Fruit fly (Drosophila melanogaster) whole organism, wandering third instar larva: Measurements from ENCODE around the gene Ddx56.

Source experiments
- Abd-B ChIP-seq: fragments of >200 bp; optimal IDR thresholded peaks from 2 replicates; lab custom pipeline; 2017; ENCODE audit warnings: missing biosample characterization, missing genetic modification characterization
- CG9705 ChIP-seq: fragments of 200-800 bp; sonication (Bioruptor generic); optimal IDR thresholded peaks from 2 replicates; lab custom pipeline; 2018; ENCODE audit warnings: missing biosample characterization, mild to moderate bottlenecking, missing genetic modification characterization
- CrebA ChIP-seq: fragments of 200-800 bp; sonication (Bioruptor generic); optimal IDR thresholded peaks from 2 replicates; lab custom pipeline; 2016; ENCODE audit warnings: missing biosample characterization, mild to moderate bottlenecking, missing genetic modification characterization, borderline replicate concordance
- GATAd ChIP-seq: sonication (Bioruptor generic); optimal IDR thresholded peaks from 2 replicates; lab custom pipeline; 2016; ENCODE audit warnings: missing biosample characterization, missing genetic modification characterization
- Hnf4 ChIP-seq: fragments of 200-800 bp; sonication (Bioruptor generic); optimal IDR thresholded peaks from 2 replicates; lab custom pipeline; 2016; ENCODE audit warnings: missing biosample characterization, mild to moderate bottlenecking, missing genetic modification characterization
- Hr78 ChIP-seq: fragments of >200 bp; optimal IDR thresholded peaks from 2 replicates; lab custom pipeline; 2017; ENCODE audit warnings: missing biosample characterization, missing genetic modification characterization
- Jra ChIP-seq: sonication (Bioruptor generic); optimal IDR thresholded peaks from 2 replicates; lab custom pipeline; 2016; ENCODE audit warnings: missing biosample characterization, missing genetic modification characterization
- Mio ChIP-seq: sonication (Bioruptor generic); optimal IDR thresholded peaks from 2 replicates; lab custom pipeline; 2016; ENCODE audit warnings: missing biosample characterization, missing genetic modification characterization
- Myc ChIP-seq: fragments of >200 bp; optimal IDR thresholded peaks from 2 replicates; lab custom pipeline; 2017
- OdsH ChIP-seq: fragments of 200-800 bp; sonication (Bioruptor generic); optimal IDR thresholded peaks from 2 replicates; lab custom pipeline; 2016; ENCODE audit warnings: missing biosample characterization, mild to moderate bottlenecking, missing genetic modification characterization
- Sp1 ChIP-seq: fragments of 200-800 bp; sonication (Bioruptor generic); optimal IDR thresholded peaks from 3 replicates; lab custom pipeline; 2019; ENCODE audit warnings: missing biosample characterization, mild to moderate bottlenecking, missing genetic modification characterization, moderate library complexity
- Vsx2 ChIP-seq: fragments of 200-300, 225-300 bp; sonication (Bioruptor generic); optimal IDR thresholded peaks from 2 replicates; lab custom pipeline; 2018; ENCODE audit warnings: missing biosample characterization, missing genetic modification characterization; ENCODE audit not compliant: partially characterized antibody
- br ChIP-seq: fragments of 200-800 bp; sonication (Bioruptor generic); optimal IDR thresholded peaks from 2 replicates; lab custom pipeline; 2016; ENCODE audit warnings: missing biosample characterization, missing genetic modification characterization
- brk ChIP-seq: fragments of 200-800 bp; sonication (Bioruptor generic); optimal IDR thresholded peaks from 2 replicates; lab custom pipeline; 2016; ENCODE audit warnings: missing biosample characterization, mild to moderate bottlenecking, missing genetic modification characterization
- dl ChIP-seq, 2 experiments: fragments of 175-275, 200-275 bp in 1 of 2; fragments of 200-275 bp in 1 of 2; sonication (Bioruptor generic); optimal IDR thresholded peaks; lab custom pipeline; 2018; ENCODE audit warnings: mild to moderate bottlenecking in 2 of 2, missing biosample characterization in 2 of 2, missing genetic modification characterization in 2 of 2, moderate library complexity in 2 of 2; ENCODE audit not compliant: partially characterized antibody in 2 of 2, insufficient read depth in 1 of 2
- dmrt93B ChIP-seq: fragments of 200-800 bp; sonication (Bioruptor generic); optimal IDR thresholded peaks from 2 replicates; lab custom pipeline; 2018; ENCODE audit warnings: missing biosample characterization, mild to moderate bottlenecking, missing genetic modification characterization
- dsf ChIP-seq: sonication (Bioruptor generic); optimal IDR thresholded peaks from 2 replicates; lab custom pipeline; 2016; ENCODE audit warnings: missing biosample characterization, missing genetic modification characterization, borderline replicate concordance
- ey ChIP-seq: fragments of 200-800 bp; sonication (Bioruptor generic); optimal IDR thresholded peaks from 2 replicates; lab custom pipeline; 2016; ENCODE audit warnings: missing biosample characterization, missing genetic modification characterization
- foxo ChIP-seq, 2 experiments: fragments of 200-800 bp; sonication (Bioruptor generic); optimal IDR thresholded peaks; 2 replicates in 1 of 2; 3 replicates in 1 of 2; lab custom pipeline; 2016 to 2017; ENCODE audit warnings: missing biosample characterization in 2 of 2, missing genetic modification characterization in 2 of 2
- jim ChIP-seq: fragments of 175-275, 200-325 bp; sonication (Bioruptor generic); optimal IDR thresholded peaks from 2 replicates; lab custom pipeline; 2016; ENCODE audit warnings: missing biosample characterization, mild to moderate bottlenecking, missing genetic modification characterization
- lola ChIP-seq: fragments of >200 bp; optimal IDR thresholded peaks from 2 replicates; lab custom pipeline; 2017; ENCODE audit warnings: missing biosample characterization, missing genetic modification characterization
- psq ChIP-seq: fragments of 200-800 bp; sonication (Bioruptor generic); optimal IDR thresholded peaks from 3 replicates; lab custom pipeline; 2017; ENCODE audit warnings: missing biosample characterization, mild to moderate bottlenecking, missing genetic modification characterization, moderate library complexity
- sage ChIP-seq: fragments of 200-800 bp; sonication (Bioruptor generic); optimal IDR thresholded peaks from 2 replicates; lab custom pipeline; 2016; ENCODE audit warnings: missing biosample characterization, mild to moderate bottlenecking, missing genetic modification characterization
- tai ChIP-seq: sonication (Bioruptor generic); optimal IDR thresholded peaks from 2 replicates; lab custom pipeline; 2016; ENCODE audit warnings: missing biosample characterization, missing genetic modification characterization
- usp ChIP-seq: fragments of >200 bp; optimal IDR thresholded peaks from 2 replicates; lab custom pipeline; 2017; ENCODE audit warnings: missing biosample characterization, missing genetic modification characterization
- woc ChIP-seq: sonication (Bioruptor generic); optimal IDR thresholded peaks from 2 replicates; lab custom pipeline; 2016; ENCODE audit warnings: missing biosample characterization, mild to moderate bottlenecking, missing genetic modification characterization

Gene Ddx56

DNA sequence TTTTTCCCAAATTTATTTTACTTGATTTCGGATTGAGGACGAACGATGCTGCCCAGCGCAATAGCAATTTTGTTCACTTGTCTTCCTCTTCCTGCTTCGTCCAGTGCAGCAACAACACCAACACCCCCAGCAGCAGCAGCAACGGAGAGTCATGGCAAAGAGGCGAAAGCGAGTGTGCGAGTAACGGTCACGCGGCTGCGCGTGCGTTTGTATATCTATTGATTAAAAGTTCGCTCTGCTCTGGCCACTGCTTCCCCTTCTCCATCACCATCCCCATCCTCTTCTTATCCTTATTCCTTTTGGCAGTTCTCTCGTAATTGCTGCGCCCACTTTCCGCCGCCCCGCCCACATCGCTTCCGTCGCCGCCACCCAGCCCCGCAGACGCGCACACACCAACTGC is 49.6 kb downstream of the Ddx56 start:
- TF ChIP-seq Vsx2 (GFP tag; lab: Kevin White, UChicago) (no peak), psq (GFP tag; lab: Kevin White, UChicago) (no peak), usp (no peak), sage (GFP tag; lab: Kevin White, UChicago) (no peak), GATAd (no peak), dl (GFP tag; optimal IDR thresholded peaks at IDR 0.05; lab: Kevin White, UChicago; ENCODE audit: insufficient read depth in 1 of 2, partially characterized antibody in 2 of 2) (no peak), Hnf4 (GFP tag; lab: Kevin White, UChicago) (no peak), dsf (GFP tag; lab: Kevin White, UChicago) (no peak), Jra (GFP tag; lab: Kevin White, UChicago) (no peak), ey (GFP tag; lab: Kevin White, UChicago) (no peak), tai (GFP tag; lab: Kevin White, UChicago) (no peak), Abd-B (GFP tag; lab: Kevin White, UChicago) (no peak), dmrt93B (no peak), OdsH (GFP tag; lab: Kevin White, UChicago) (no peak), brk (GFP tag; lab: Kevin White, UChicago) (no peak), jim (no peak), Hr78 (GFP tag; lab: Kevin White, UChicago) (no peak)

DNA sequence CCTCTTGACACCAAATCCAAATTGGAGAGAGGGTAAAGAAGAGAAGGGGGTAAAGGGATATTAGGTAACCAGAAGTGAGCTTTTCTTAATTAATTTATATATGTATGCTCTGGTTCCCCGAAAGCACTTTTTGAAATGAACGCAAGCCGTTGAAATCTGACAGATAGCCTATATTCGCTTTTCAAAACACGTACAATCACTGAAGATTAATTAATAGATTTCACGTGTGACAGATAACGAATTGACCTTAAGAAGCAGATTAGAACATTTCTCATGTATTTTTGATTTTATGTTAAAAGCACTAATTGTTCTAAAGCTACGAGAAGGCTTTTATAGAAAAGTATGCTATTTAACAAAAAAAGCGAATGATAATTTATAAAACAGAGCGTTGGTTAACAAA is 50.7 kb downstream of the Ddx56 start:
- TF ChIP-seq sage (GFP tag; lab: Kevin White, UChicago): no peak
- TF ChIP-seq CG9705 (GFP tag; lab: Kevin White, UChicago): no peak
- no peak for TF ChIP-seq Abd-B (GFP tag; lab: Kevin White, UChicago)
- no peak for TF ChIP-seq Myc (lab: Kevin White, UChicago)
- no peak for TF ChIP-seq Mio
- TF ChIP-seq usp: no peak
- no peak for TF ChIP-seq lola (GFP tag; lab: Kevin White, UChicago)
- TF ChIP-seq Sp1: no peak
- no peak for TF ChIP-seq woc (GFP tag; lab: Kevin White, UChicago)
- TF ChIP-seq br: no peak
- no peak for TF ChIP-seq CrebA (GFP tag; lab: Kevin White, UChicago)
- no peak for TF ChIP-seq dl (GFP tag; optimal IDR thresholded peaks at IDR 0.05; lab: Kevin White, UChicago; ENCODE audit: insufficient read depth in 1 of 2, partially characterized antibody in 2 of 2)
- TF ChIP-seq foxo (GFP tag; optimal IDR thresholded peaks at IDR 0.05; lab: Kevin White, UChicago): no peak
- TF ChIP-seq psq (GFP tag; lab: Kevin White, UChicago): no peak
